Worm (Caenorhabditis elegans) whole organism, L1 larva: ENCODE data around the gene F37B12.3.

ENCODE experiments used
- lin-13 ChIP-seq: fragments of 150-350 bp; optimal IDR thresholded peaks from 2 replicates; lab custom pipeline; 2014; ENCODE audit warnings: missing biosample characterization, missing genetic modification reagents, missing genetic modification characterization
- lin-35 ChIP-seq, 2 experiments: fragments of 150-350 bp; optimal IDR thresholded peaks; 2 replicates each; lab custom pipeline; 2014; ENCODE audit warnings: missing biosample characterization in 2 of 2, missing genetic modification characterization in 2 of 2, missing genetic modification reagents in 2 of 2
- nhr-77 ChIP-seq: fragments of 150-350 bp; optimal IDR thresholded peaks from 2 replicates; lab custom pipeline; 2014; ENCODE audit warnings: missing biosample characterization, missing genetic modification characterization
- snpc-4 ChIP-seq: fragments of 150-350 bp; optimal IDR thresholded peaks from 2 replicates; lab custom pipeline; 2014; ENCODE audit warnings: missing biosample characterization, missing genetic modification characterization

- TF ChIP-seq lin-35 (GFP tag; optimal IDR thresholded peaks at IDR 0.05; lab: Kevin White, UChicago), result no peak
- no peak for TF ChIP-seq lin-13
- TF ChIP-seq snpc-4 (tag; lab: Kevin White, UChicago), result no peak
- TF ChIP-seq nhr-77 (tag; lab: Kevin White, UChicago), result no peak
Measured at ce11 chrII:9059010-9059409, 17.8 kb upstream of the F37B12.3 start.
